Worm (Caenorhabditis elegans) whole organism, L1 larva: Measurements from ENCODE around the gene R05G9.1.

ENCODE experiments used
- C04F5.9 ChIP-seq: sonication (generic microtip); optimal IDR thresholded peaks from 2 replicates; lab custom pipeline; 2016; ENCODE audit warnings: missing genetic modification characterization, missing compliant biosample characterization
- C16A3.4 ChIP-seq: fragments of 150-350 bp; optimal IDR thresholded peaks from 2 replicates; lab custom pipeline; 2014; ENCODE audit warnings: missing biosample characterization, missing genetic modification characterization
- alr-1 ChIP-seq: fragments of 200-800 bp; sonication (Bioruptor generic); optimal IDR thresholded peaks from 2 replicates; lab custom pipeline; 2018; ENCODE audit warnings: borderline replicate concordance, mild to moderate bottlenecking, missing genetic modification characterization, missing compliant biosample characterization
- aly-2 ChIP-seq: fragments of 150-350 bp; optimal IDR thresholded peaks from 2 replicates; lab custom pipeline; 2014; ENCODE audit warnings: missing biosample characterization, missing genetic modification characterization
- ceh-8 ChIP-seq: fragments of 200-800 bp; sonication (Bioruptor generic); optimal IDR thresholded peaks from 2 replicates; lab custom pipeline; 2018; ENCODE audit warnings: mild to moderate bottlenecking, missing genetic modification characterization, moderate library complexity, missing compliant biosample characterization
- dpl-1 ChIP-seq, 3 experiments: fragments of 150-350 bp in 2 of 3; sonication (generic microtip) in 1 of 3; optimal IDR thresholded peaks; 2 replicates each; lab custom pipeline; 2014 to 2017; ENCODE audit warnings: missing biosample characterization in 3 of 3, missing genetic modification characterization in 3 of 3, missing genetic modification reagents in 3 of 3
- efl-1 ChIP-seq, 4 experiments: fragments of 150-350 bp; optimal IDR thresholded peaks in 3 of 4; peaks in 1 of 4; 1 replicate in 1 of 4; 2 replicates in 3 of 4; lab custom pipeline; 2014; ENCODE audit warnings: missing biosample characterization in 2 of 4, missing genetic modification characterization in 2 of 4, missing genetic modification reagents in 2 of 4
- efl-3 ChIP-seq: fragments of 200-800 bp; sonication (Bioruptor generic); optimal IDR thresholded peaks from 2 replicates; lab custom pipeline; 2018; ENCODE audit warnings: mild to moderate bottlenecking, missing genetic modification characterization, missing compliant biosample characterization
- egl-27 ChIP-seq, 2 experiments: fragments of 150-350 bp in 1 of 2; sonication (generic microtip); optimal IDR thresholded peaks; 3 replicates each; lab custom pipeline; 2017 to 2018; ENCODE audit warnings: missing biosample characterization in 2 of 2, missing genetic modification characterization in 2 of 2, missing genetic modification reagents in 2 of 2
- ets-5 ChIP-seq: fragments of 200-800 bp; sonication (Bioruptor generic); IDR thresholded peaks from 2 replicates; pipeline ENCODE4 v1.3.6; 2022; ENCODE audit warnings: missing genetic modification characterization, missing compliant biosample characterization
- fkh-10 ChIP-seq: sonication (generic microtip); optimal IDR thresholded peaks from 2 replicates; lab custom pipeline; 2017; ENCODE audit warnings: missing biosample characterization, missing genetic modification reagents, missing genetic modification characterization
- fkh-8 ChIP-seq: sonication (generic microtip); optimal IDR thresholded peaks from 2 replicates; lab custom pipeline; 2016; ENCODE audit warnings: mild to moderate bottlenecking, missing genetic modification characterization, missing compliant biosample characterization
- fos-1 ChIP-seq: fragments of 150-350 bp; optimal IDR thresholded peaks from 2 replicates; lab custom pipeline; 2014; ENCODE audit warnings: missing biosample characterization, missing genetic modification characterization
- grh-1 ChIP-seq: fragments of 200-800 bp; sonication (Bioruptor generic); IDR thresholded peaks from 2 replicates; pipeline ENCODE4 v1.3.6; 2022; ENCODE audit warnings: missing genetic modification reagents, missing genetic modification characterization, missing compliant biosample characterization
- hlh-4 ChIP-seq: sonication (generic microtip); optimal IDR thresholded peaks from 2 replicates; lab custom pipeline; 2016; ENCODE audit warnings: mild to moderate bottlenecking, missing genetic modification characterization, missing compliant biosample characterization
- irx-1 ChIP-seq: sonication (generic microtip); optimal IDR thresholded peaks from 2 replicates; lab custom pipeline; 2016; ENCODE audit warnings: missing genetic modification characterization, missing compliant biosample characterization
- isw-1 ChIP-seq: fragments of 200-800 bp; sonication (Bioruptor generic); IDR thresholded peaks from 2 replicates; pipeline ENCODE4 v1.3.6; 2022; ENCODE audit warnings: missing genetic modification characterization, missing compliant biosample characterization
- jun-1 ChIP-seq: fragments of 150-350 bp; optimal IDR thresholded peaks from 2 replicates; lab custom pipeline; 2014; ENCODE audit warnings: missing biosample characterization, missing genetic modification reagents, missing genetic modification characterization
- lin-14 ChIP-seq: fragments of 200-800 bp; sonication (Bioruptor generic); optimal IDR thresholded peaks from 2 replicates; lab custom pipeline; 2018; ENCODE audit warnings: mild to moderate bottlenecking, missing genetic modification characterization, moderate library complexity, missing compliant biosample characterization
- lin-15B ChIP-seq: fragments of 150-350 bp; sonication (generic microtip); optimal IDR thresholded peaks from 3 replicates; lab custom pipeline; 2014; ENCODE audit warnings: missing biosample characterization, missing genetic modification characterization
- lin-39 ChIP-seq: fragments of 150-350 bp; optimal IDR thresholded peaks from 2 replicates; lab custom pipeline; 2014; ENCODE audit warnings: missing biosample characterization, missing genetic modification reagents, missing genetic modification characterization
- lir-3 ChIP-seq: sonication (generic microtip); optimal IDR thresholded peaks from 2 replicates; lab custom pipeline; 2016; ENCODE audit warnings: mild to moderate bottlenecking, missing genetic modification characterization, moderate library complexity, missing compliant biosample characterization; ENCODE audit not compliant: poor library complexity
- lsy-2 ChIP-seq, 2 experiments: fragments of 150-350 bp; optimal IDR thresholded peaks; 2 replicates each; lab custom pipeline; 2014; ENCODE audit warnings: missing biosample characterization in 2 of 2, missing genetic modification characterization in 2 of 2
- mep-1 ChIP-seq: fragments of 150-350 bp; optimal IDR thresholded peaks from 2 replicates; lab custom pipeline; 2014; ENCODE audit warnings: missing biosample characterization, missing genetic modification characterization
- nhr-11 ChIP-seq: fragments of 150-350 bp; optimal IDR thresholded peaks from 2 replicates; lab custom pipeline; 2014; ENCODE audit warnings: missing biosample characterization, missing genetic modification characterization
- nhr-12 ChIP-seq: sonication (generic microtip); optimal IDR thresholded peaks from 2 replicates; lab custom pipeline; 2017; ENCODE audit warnings: missing biosample characterization, missing genetic modification characterization
- nhr-20 ChIP-seq: sonication (generic microtip); optimal IDR thresholded peaks from 2 replicates; lab custom pipeline; 2016; ENCODE audit warnings: mild to moderate bottlenecking, missing genetic modification characterization, missing compliant biosample characterization
- nhr-237 ChIP-seq: fragments of 150-350 bp; optimal IDR thresholded peaks from 2 replicates; lab custom pipeline; 2014; ENCODE audit warnings: missing biosample characterization, missing genetic modification characterization
- nhr-28 ChIP-seq: fragments of 150-350 bp; optimal IDR thresholded peaks from 2 replicates; lab custom pipeline; 2014; ENCODE audit warnings: missing biosample characterization, missing genetic modification characterization
- nhr-47 ChIP-seq: sonication (generic microtip); optimal IDR thresholded peaks from 2 replicates; lab custom pipeline; 2016; ENCODE audit warnings: mild to moderate bottlenecking, missing genetic modification characterization, moderate library complexity, missing compliant biosample characterization
- nhr-85 ChIP-seq: sonication (generic microtip); peaks from one replicate; lab custom pipeline; 2016; ENCODE audit warnings: missing genetic modification characterization, inconsistent platforms, missing compliant biosample characterization
- nhr-90 ChIP-seq: sonication (generic microtip); optimal IDR thresholded peaks from 2 replicates; lab custom pipeline; 2016; ENCODE audit warnings: mild to moderate bottlenecking, missing genetic modification characterization, missing compliant biosample characterization; ENCODE audit not compliant: poor library complexity
- pax-3 ChIP-seq: fragments of 200-800 bp; sonication (Bioruptor generic); optimal IDR thresholded peaks from 2 replicates; lab custom pipeline; 2018; ENCODE audit warnings: mild to moderate bottlenecking, missing genetic modification characterization, moderate library complexity, missing compliant biosample characterization
- pqm-1 ChIP-seq: sonication (generic microtip); optimal IDR thresholded peaks from 3 replicates; lab custom pipeline; 2017; ENCODE audit warnings: missing biosample characterization, missing genetic modification characterization
- snpc-4 ChIP-seq: fragments of 150-350 bp; optimal IDR thresholded peaks from 2 replicates; lab custom pipeline; 2014; ENCODE audit warnings: missing biosample characterization, missing genetic modification characterization
- sox-4 ChIP-seq: sonication (generic microtip); optimal IDR thresholded peaks from 2 replicates; lab custom pipeline; 2016; ENCODE audit warnings: missing genetic modification characterization, missing compliant biosample characterization
- sptf-1 ChIP-seq: fragments of 150-350 bp; optimal IDR thresholded peaks from 2 replicates; lab custom pipeline; 2014; ENCODE audit warnings: missing biosample characterization, missing genetic modification characterization
- unc-130 ChIP-seq: fragments of 150-350 bp; optimal IDR thresholded peaks from 2 replicates; lab custom pipeline; 2017; ENCODE audit warnings: missing biosample characterization, missing genetic modification characterization, inconsistent platforms
- unc-30 ChIP-seq: sonication (generic microtip); optimal IDR thresholded peaks from 2 replicates; lab custom pipeline; 2017; ENCODE audit warnings: missing biosample characterization, missing genetic modification characterization
- unc-86 ChIP-seq: sonication (generic microtip); optimal IDR thresholded peaks from 2 replicates; lab custom pipeline; 2016; ENCODE audit warnings: missing genetic modification characterization, missing compliant biosample characterization
- vab-15 ChIP-seq: sonication (generic microtip); optimal IDR thresholded peaks from 2 replicates; lab custom pipeline; 2017; ENCODE audit warnings: missing genotype, mild to moderate bottlenecking, missing genetic modification characterization, missing compliant biosample characterization
- xbp-1 ChIP-seq: sonication (generic microtip); optimal IDR thresholded peaks from 2 replicates; lab custom pipeline; 2016; ENCODE audit warnings: missing genetic modification characterization, missing compliant biosample characterization
- ztf-11 ChIP-seq, 2 experiments: sonication (generic microtip); optimal IDR thresholded peaks; 2 replicates each; lab custom pipeline; 2016 to 2017; ENCODE audit warnings: missing genetic modification characterization in 2 of 2, missing biosample characterization in 1 of 2, missing compliant biosample characterization in 1 of 2

Gene R05G9.1

DNA sequence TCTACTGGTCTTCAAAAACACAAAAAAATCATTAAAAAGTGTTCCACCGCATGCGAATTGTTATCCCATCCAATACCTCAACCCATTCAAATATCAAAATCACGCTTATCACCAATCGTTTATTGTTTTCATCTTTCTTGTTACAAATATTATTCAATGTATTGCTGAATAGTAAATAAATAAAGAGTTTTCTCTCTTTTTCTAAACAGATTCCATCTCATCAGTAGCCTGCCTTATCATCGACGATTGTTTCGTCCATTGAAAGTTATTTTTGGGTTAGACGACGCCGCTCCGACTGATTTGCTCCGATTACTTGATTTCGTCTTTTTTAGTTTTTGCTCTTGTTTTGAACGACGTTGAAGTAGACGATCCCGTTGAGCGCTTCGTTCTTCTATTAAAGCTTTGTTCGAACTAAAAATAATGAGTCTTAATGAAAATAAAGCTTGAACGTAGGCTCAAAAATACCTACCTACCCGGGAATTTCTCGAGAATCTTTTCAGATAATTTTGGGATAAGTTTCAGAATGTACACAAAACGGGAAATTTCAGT is 23.2 kb downstream of the R05G9.1 start:
- TF ChIP-seq efl-1 (optimal IDR thresholded peaks at IDR 0.05; lab: Kevin White, UChicago) (no peak), efl-1 (GFP tag; optimal IDR thresholded peaks at IDR 0.05 in 1 of 2; lab: Kevin White, UChicago) (peak in 1 of 2 experiments; percentile 56), nhr-11 (tag; lab: Kevin White, UChicago) (no peak), isw-1 (GFP tag; lab: Robert Waterston, UW) (no peak), sox-4 (no peak)

DNA sequence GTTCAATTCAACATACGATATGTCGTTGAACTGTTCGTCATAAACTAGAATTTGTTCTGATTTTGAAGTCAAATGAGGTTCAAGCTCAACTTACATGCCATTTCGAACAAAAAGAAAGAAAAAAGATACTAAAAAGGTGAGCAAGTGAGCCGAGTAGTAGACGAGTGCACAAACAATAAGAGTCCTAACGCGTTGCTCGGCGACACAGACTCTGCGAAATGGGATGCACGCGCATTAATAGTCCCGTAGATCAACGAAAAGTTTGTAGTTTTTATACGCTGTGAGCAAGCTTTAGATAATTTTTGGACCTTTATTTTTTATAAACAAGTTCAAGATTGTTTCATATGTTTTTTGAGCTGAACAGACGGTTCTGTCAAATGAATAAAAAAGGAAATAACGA is 25.7 kb downstream of the R05G9.1 start, which contains the start of gene C56E6.4:
Gene C56E6.4, minus strand, starts transcription at position 101 of the 400 bp plus-strand sequence.
- TF ChIP-seq nhr-237 (tag; lab: Kevin White, UChicago) (no peak), alr-1 (tag; lab: Kevin White, UChicago) (no peak), nhr-20 (tag; lab: Kevin White, UChicago) (no peak), nhr-90 (tag; lab: Kevin White, UChicago) (no peak), pax-3 (tag; lab: Kevin White, UChicago) (no peak), fos-1 (tag; lab: Kevin White, UChicago) (no peak), pqm-1 (tag; lab: Kevin White, UChicago) (no peak), aly-2 (no peak), nhr-47 (no peak), unc-30 (tag; lab: Kevin White, UChicago) (no peak)
- TF ChIP-seq, all 84 proteins: peak for 0

DNA sequence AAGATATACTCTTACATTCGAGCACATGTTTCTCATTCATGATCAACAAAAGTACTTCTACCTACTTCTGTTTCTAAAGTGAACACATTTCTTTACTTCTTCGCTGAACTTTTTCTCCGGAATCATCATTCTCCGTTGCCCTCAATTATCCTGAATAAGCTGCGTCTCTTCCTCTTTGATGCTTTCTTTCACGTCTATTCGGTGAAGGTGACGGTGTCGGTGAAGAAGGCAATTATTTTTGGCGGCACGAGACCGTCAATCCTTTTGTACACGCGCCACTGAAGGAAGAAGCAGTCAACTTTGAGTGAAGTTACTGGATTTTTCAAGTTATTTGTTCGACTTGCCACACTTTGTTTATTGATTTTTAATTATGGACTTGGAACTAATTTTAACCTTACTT is 28.6 kb downstream of the R05G9.1 start, which contains the start of gene abch-1:
Gene abch-1, minus strand, starts transcription at position 101 of the 400 bp plus-strand sequence.
- TF ChIP-seq nhr-12 (tag; lab: Kevin White, UChicago) = no peak
- TF ChIP-seq fos-1 (tag; lab: Kevin White, UChicago) = no peak
- no peak for TF ChIP-seq lsy-2 (tag; optimal IDR thresholded peaks at IDR 0.05; lab: Kevin White, UChicago)
- no peak for TF ChIP-seq efl-3 (GFP tag; lab: Kevin White, UChicago)
- TF ChIP-seq dpl-1 (GFP tag; optimal IDR thresholded peaks at IDR 0.05; lab: Kevin White, UChicago) = no peak
- TF ChIP-seq xbp-1 = no peak
- no peak for TF ChIP-seq grh-1 (GFP tag; lab: Robert Waterston, UW)
- no peak for TF ChIP-seq fkh-10
- TF ChIP-seq alr-1 (tag; lab: Kevin White, UChicago) = no peak
- no peak for TF ChIP-seq lir-3
- no peak for TF ChIP-seq C04F5.9 (tag; lab: Kevin White, UChicago)
- TF ChIP-seq isw-1 (GFP tag; lab: Robert Waterston, UW) = no peak
- TF ChIP-seq unc-130 = no peak
- TF ChIP-seq ceh-8 (GFP tag; lab: Kevin White, UChicago) = no peak

DNA sequence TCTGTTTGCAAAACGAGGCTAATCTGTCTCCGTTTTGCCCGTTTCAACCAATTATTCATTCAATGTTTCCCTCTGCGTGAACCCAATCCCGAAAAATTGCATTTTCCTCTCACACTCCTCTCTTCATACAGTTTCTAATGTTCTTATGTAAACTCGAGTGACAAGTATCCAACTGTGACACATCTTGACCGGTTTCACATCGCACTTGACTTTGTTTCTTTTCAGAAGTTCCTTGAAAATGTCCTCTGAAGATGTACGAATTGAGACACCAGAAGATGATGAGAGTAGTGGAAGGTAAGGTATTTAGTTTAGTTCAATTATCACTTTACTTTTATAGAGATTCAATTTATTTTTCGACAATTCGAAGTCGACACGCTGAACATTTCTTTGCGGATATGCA is 29.0 kb downstream of the R05G9.1 start, which contains the start of gene abcx-1:
Gene abcx-1, plus strand, starts transcription at position 224 of the 400 bp plus-strand sequence.
- TF ChIP-seq lin-14 (GFP tag; lab: Kevin White, UChicago) (peak; percentile 45), unc-86 (no peak), nhr-85 (tag; lab: Kevin White, UChicago) (peak; percentile 79), nhr-12 (tag; lab: Kevin White, UChicago) (no peak), pqm-1 (tag; lab: Kevin White, UChicago) (no peak)

DNA sequence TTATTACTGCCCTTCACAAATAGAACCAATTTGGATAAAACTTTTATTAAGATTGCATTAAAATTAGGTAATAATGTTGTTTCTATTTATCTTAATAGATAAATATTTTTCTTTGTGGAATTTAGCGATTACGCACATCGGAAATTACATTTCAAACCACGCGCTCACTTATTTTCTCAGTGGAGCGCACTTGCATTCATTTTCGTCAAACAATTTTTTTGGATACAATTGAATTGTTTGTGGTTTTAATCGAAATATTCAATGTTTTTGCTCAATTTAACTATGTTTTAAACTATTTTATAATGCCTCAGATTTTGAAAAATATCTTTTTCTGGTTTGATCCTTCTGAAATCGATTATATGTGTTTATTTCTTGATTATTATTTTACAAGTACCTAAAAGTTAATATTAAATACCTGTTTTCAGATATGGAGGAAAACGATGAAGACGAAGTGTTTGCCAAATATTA is 33.0 kb downstream of the R05G9.1 start, which contains the start of gene utp-20:
Gene utp-20, plus strand, starts transcription at position 418 of the 468 bp plus-strand sequence.
- TF ChIP-seq irx-1 (tag; lab: Kevin White, UChicago) = no peak
- peak; percentile 83 for TF ChIP-seq C16A3.4 (tag; lab: Kevin White, UChicago)
- TF ChIP-seq egl-27 (tag; optimal IDR thresholded peaks at IDR 0.05; lab: Kevin White, UChicago) = no peak
- no peak for TF ChIP-seq aly-2
- TF ChIP-seq ztf-11 (tag; optimal IDR thresholded peaks at IDR 0.05; lab: Kevin White, UChicago) = no peak
- TF ChIP-seq lin-39 (tag; lab: Kevin White, UChicago) = peak; percentile 2
- no peak for TF ChIP-seq pax-3 (tag; lab: Kevin White, UChicago)
- no peak for TF ChIP-seq nhr-28 (tag; lab: Kevin White, UChicago)
- TF ChIP-seq nhr-90 (tag; lab: Kevin White, UChicago) = peak; percentile 55
- no peak for TF ChIP-seq sptf-1
- TF ChIP-seq snpc-4 (tag; lab: Kevin White, UChicago) = no peak
- peak; percentile 19 for TF ChIP-seq unc-130
- peak; percentile 26 for TF ChIP-seq fkh-8
- no peak for TF ChIP-seq hlh-4
- peak; percentile 22 for TF ChIP-seq lin-15B (tag; lab: Kevin White, UChicago)
- no peak for TF ChIP-seq ets-5 (GFP tag; lab: Robert Waterston, UW)
- no peak for TF ChIP-seq vab-15 (tag; lab: Kevin White, UChicago)
- no peak for TF ChIP-seq jun-1
- TF ChIP-seq mep-1 (tag; lab: Kevin White, UChicago) = peak; percentile 62
- TF ChIP-seq lin-14 (GFP tag; lab: Kevin White, UChicago) = peak; percentile 60
